Worm (Caenorhabditis elegans): ENCODE results near the gene C07B5.2.

DNA sequence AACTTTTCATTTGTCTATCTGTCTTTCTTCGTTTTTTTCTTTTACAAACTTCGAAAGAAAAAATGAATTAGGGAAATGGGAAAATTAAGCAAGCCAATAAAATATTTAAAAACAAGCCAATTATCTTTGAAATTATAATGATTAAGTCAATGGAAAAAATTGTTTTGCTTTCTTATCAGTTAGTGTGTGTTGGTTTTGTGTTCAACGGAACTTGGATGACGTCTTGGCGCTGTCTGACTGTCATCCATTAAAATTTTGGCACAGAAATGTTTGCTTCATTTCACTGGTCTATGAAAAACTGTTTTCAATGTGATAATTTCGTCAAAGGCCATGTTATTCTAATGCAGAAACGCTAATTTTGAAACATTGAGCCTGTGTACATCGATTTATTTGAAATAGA, 33.5 kb upstream of the C07B5.2 start:
- TF ChIP-seq spr-3 (GFP tag; optimal IDR thresholded peaks at IDR 0.05) (no peak), ama-1 (optimal IDR thresholded peaks at IDR 0.05) (no peak), egl-27 (tag; optimal IDR thresholded peaks at IDR 0.05) (no peak), nhr-10 (tag; optimal IDR thresholded peaks at IDR 0.05) (no peak), hlh-11 (tag; optimal IDR thresholded peaks at IDR 0.05) (no peak), dve-1 (tag; optimal IDR thresholded peaks at IDR 0.05; ENCODE audit: insufficient read depth) (peak; percentile 65), mep-1 (tag; optimal IDR thresholded peaks at IDR 0.05) (no peak), saeg-2 (GFP tag; IDR thresholded peaks at IDR 0.05) (no peak), lin-13 (GFP tag; optimal IDR thresholded peaks at IDR 0.05) (no peak), ZK546.5 (tag; optimal IDR thresholded peaks at IDR 0.05) (no peak), set-16 (GFP tag; IDR thresholded peaks at IDR 0.05) (no peak)
